Fruit fly (Drosophila melanogaster): ENCODE measurements around the gene sordd1.

- no peak for TF ChIP-seq nmo (GFP tag; optimal IDR thresholded peaks at IDR 0.05)
- TF ChIP-seq Bdp1 (GFP tag; optimal IDR thresholded peaks at IDR 0.05): no peak
- no peak for TF ChIP-seq CG3838 (GFP tag; optimal IDR thresholded peaks at IDR 0.05)
- TF ChIP-seq pan (optimal IDR thresholded peaks at IDR 0.05): no peak
- TF ChIP-seq pan (GFP tag; optimal IDR thresholded peaks at IDR 0.05 in 1 of 2, IDR thresholded peaks at IDR 0.05 in 1 of 2): no peak
- no peak for TF ChIP-seq oc (tag; optimal IDR thresholded peaks at IDR 0.05)
- no peak for TF ChIP-seq Lhr (GFP tag; optimal IDR thresholded peaks at IDR 0.05)
- no peak for TF ChIP-seq cg (GFP tag; optimal IDR thresholded peaks at IDR 0.05)
- TF ChIP-seq CG4424 (GFP tag; optimal IDR thresholded peaks at IDR 0.05): no peak
- no peak for TF ChIP-seq Dp (GFP tag; optimal IDR thresholded peaks at IDR 0.05)
- no peak for TF ChIP-seq crc (GFP tag; optimal IDR thresholded peaks at IDR 0.05)
- TF ChIP-seq corto (GFP tag; optimal IDR thresholded peaks at IDR 0.05): no peak
Measured at dm6 chrX:15816127-15816526, 20.3 kb upstream of the sordd1 start.
